Fruit fly (Drosophila melanogaster): ENCODE results near the gene hook.

hook gene

DNA sequence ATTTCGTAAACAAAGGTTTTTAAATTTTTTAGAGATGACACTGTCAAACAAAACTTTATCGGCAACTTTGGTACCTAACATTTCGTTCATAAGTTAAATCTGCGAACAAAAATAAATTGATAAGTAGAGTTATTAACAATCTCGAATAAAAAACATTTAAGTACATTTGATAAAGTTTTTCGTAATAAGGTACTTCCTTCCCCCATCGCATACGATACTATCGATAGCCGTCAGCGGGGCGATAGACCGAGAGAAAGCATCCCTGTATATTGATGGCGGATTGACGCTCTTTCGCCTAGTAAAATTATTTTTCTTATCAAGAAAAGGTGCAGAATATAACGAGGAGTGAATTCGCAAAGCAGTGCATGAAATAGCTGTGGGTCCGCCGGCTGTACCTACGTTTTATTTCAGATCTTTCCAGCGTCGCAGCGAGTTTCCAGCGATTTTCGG lies 11.8 kb upstream of the hook start, which contains the start of the genes Ttc19 and Acn:
Ttc19 (minus strand) TSS at position 38 of the 450 bp plus-strand sequence.
Acn (plus strand) TSS at position 245 of the 450 bp plus-strand sequence.
- TF ChIP-seq noc (tag; optimal IDR thresholded peaks at IDR 0.05) = peak; percentile 86

DNA sequence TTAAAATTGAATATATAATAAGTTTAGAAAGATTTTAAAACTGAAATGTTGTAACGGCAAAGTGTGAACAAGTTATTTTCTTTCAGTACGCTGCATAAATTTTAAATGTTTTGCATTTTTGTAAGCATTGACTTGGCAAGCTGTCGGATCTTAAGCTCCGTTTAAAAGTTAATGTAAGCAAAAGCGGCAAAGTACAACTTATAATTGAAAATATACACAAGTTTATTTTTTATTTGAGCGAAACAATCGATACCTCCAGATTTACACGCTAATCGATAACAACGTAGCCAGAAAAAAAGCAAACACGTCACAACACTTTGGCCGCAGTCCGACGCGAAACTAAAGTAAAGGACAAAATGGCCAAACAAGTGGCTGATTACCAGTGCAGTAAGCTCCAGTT lies 8.3 kb upstream of the hook start, which contains the start of gene Catsup:
Catsup (plus strand) TSS at position 273 of the 400 bp plus-strand sequence.
- TF ChIP-seq noc (tag; optimal IDR thresholded peaks at IDR 0.05) = no peak

dm6 chr2L:19037455-19037854 lies 4.2 kb upstream of the hook start:
- TF ChIP-seq noc (tag; optimal IDR thresholded peaks at IDR 0.05) = no peak

DNA sequence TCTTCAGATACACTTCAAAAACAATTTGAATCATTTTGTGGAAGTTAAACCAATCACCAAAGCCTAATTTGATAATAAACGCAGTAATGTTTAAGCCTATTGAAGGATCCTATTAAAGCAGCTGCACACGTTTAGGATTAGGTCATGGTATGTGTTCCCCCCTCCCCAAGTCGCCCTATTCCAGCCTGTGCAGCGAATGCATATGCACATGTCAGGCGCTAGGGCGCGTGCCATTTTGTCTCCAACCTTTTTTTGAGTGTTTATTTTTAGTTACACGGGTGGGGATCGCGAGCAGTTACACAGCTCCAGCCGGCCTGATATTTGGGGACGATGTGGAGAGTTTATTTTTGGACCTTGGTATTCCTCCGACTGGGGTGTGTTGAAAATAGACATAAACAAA lies 3.7 kb upstream of the hook start:
- no peak for TF ChIP-seq noc (tag; optimal IDR thresholded peaks at IDR 0.05)

DNA sequence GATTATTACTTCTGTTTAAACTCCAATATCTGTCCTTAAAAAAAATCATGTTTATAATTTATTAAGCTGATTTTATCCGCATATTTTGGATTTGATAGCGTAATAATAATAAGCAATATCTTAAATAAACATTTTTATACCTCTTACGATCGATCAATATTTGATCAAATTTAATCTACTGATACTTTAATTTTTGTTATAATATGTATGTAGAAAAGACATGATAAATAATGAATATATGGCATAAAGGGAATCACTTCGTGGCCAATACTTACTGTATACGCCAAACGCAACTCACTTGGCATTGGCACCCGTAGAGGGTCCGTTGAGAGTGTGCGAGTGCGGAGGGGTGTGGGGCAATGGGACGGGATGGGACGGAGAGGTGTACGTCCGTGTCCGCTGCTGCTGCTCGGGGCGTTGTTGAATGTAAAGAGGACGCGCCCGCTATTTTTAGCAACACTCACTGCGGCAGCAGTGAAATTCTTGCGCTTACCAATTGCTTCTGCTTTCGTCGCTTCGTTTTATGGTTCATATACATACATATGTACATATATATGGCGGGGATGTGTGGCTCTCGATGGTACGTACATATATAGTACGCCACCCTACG lies 2.9 kb upstream of the hook start:
- TF ChIP-seq noc (tag; optimal IDR thresholded peaks at IDR 0.05) = peak; percentile 72

dm6 chr2L:19035013-19035412 lies 1.7 kb upstream of the hook start:
- no peak for TF ChIP-seq noc (tag; optimal IDR thresholded peaks at IDR 0.05)

DNA sequence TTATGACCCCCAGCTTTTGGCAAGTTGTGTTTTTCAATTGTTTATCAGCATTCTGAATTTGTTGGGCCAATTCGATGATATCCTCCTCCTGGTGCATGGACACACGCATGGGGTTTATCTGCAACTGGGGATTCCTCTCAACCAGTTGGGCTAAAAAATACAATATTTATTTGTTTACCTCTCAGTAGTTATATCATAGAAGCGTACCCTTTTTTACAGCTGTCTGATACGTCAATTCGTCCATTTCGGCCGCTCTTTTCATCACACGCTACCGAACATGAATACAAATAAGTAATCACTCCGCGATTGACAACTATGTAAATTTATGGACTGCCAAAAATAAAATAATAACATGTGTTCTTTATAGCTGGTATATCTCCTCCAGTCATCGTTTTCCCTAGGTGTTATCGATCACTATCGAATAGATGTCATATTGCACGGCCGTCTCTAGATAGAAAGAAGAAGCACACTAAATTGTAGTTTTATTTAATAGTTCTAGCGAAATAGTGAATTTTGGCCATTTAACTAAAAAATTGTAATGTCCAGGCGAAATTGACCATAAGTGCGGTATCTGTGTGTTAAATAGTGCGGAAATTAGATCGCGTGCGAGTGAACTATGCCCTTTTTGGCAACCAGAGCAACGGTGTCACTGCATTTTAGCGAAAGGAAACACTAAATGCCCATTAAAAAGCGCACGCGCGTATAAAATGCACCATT lies 1.1 kb upstream of the hook start, which contains the start of the genes mib2 and CG31800:
mib2 (plus strand) TSS at position 232 of the 717 bp plus-strand sequence.
CG31800 (minus strand) TSS at position 364 of the 717 bp plus-strand sequence.
- TF ChIP-seq noc (tag; optimal IDR thresholded peaks at IDR 0.05) = no peak

- no peak for TF ChIP-seq noc (tag; optimal IDR thresholded peaks at IDR 0.05)
These were observed 5.9 kb downstream of the hook start, which contains the start of gene Sidpn for dm6 chr2L:19027246-19027886. Sidpn (plus strand) TSS chr2L:19027710.

DNA sequence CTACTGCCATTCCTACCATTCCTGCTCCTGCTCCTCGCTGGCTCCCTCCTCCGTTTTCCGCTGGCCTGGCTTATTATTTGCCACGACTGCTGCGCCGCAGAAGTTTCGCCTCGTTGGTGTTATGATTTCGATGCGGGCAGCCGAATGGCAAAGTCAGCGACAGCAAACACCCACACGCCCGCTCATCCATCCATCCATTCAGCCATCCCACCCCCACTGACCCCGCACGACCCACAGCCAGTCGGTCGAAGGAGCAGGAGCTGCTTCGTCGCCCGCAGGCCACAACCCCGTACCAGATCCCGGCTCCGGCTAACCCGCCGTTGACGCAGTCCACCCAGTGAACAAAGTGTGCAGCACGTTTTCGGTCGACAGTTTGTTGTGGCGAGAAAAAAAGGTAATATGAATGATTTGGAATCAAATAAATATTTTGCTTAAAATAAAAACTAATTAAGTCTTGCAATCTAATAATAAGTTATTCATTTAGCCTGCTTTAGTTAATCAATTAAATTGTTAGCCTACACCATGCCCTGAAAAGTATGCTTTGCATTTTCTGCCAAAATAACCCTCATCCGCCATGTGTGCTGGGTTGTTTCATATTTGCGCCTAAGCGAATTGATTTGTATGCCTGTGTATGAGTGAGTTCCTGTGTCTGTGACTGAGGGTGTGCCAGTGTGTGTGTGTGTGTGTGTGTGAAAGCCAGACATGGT lies 6.7 kb downstream of the hook start:
- TF ChIP-seq noc (tag; optimal IDR thresholded peaks at IDR 0.05) = peak; percentile 45

dm6 chr2L:19024744-19025059 lies 8.6 kb downstream of the hook start:
- TF ChIP-seq noc (tag; optimal IDR thresholded peaks at IDR 0.05) = no peak

DNA sequence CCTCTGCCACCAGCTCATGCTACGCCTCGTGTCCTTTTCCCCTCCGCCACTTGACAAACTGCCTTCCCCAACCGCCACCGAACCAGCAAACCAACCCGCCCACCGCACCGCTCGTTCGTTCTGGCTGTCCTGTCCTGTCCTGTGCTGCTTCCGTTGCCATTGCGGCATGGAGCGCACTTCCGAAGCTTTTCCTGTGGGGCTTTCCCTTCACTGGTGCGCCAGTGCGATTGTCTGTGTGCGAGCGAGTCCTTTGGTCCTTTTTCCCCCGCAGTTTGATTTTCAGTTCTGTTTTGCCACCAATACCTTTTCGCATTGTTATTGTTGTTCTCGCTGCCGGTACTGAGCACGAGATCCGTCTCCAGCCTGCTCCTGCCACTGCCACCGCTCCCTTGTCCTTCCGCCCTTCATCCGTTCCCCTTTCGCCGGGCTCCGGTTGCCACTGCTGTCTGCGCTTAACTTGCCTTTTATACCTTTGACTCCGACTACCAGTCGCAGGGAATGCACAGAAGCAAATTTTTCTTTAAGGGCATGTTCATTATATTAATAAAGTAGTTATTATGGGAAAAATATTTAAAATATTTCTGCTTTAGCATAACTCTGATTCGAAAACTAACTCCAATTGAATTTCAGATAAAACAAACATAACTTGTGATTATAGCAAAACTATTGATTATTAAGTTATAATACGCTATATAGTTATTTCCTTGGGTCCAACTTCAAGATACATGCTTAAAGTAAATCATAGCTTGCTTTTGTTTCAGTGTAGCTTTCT lies 9.1 kb downstream of the hook start:
- peak; percentile 50 for TF ChIP-seq noc (tag; optimal IDR thresholded peaks at IDR 0.05)

- no peak for TF ChIP-seq noc (tag; optimal IDR thresholded peaks at IDR 0.05)
These were observed 11.1 kb downstream of the hook start, which contains the start of gene CG15172 for dm6 chr2L:19022221-19022516. CG15172 (plus strand) TSS chr2L:19022417.

DNA sequence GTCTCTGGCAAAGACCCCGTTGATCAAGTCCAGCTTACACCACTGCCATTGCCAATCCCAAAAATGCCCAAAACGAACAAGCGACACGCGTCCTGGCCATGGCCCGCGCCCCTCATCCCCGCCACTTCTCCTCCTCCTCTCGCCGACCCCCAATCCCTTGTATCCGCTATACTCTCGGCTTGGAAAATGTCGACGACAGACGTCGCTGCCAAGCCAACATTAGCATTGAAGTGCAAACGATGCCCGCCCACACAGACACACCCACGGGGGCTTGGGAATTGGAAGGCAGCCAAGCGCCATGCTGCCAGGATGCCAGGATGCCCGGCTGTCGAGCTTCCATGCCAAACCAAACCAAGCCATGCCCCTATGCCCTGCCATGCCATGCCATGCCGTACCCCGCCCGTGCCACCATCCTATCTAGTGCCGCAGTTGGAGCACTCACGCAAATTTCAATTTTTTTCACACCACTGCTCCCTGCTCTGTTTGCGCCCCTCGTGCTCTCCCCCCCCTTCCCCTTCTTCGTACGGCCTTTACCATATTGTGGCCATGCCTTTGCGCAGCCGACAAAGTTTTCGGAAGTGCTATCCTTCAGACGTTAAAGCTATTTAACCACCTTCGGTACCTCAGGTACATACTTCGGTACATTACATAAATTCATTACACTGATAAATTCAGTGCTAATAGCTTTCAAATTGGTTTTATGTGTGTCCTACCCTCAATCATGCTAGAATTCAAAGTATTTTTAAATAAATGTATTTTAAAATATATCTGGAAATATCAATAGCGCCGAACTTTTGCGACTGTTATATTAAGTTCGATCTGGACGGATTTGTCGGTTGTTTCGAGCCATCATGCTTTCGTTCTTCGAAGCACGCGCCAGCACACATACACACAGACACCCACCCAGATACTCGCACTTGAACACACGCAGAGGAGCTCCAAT lies 11.7 kb downstream of the hook start:
- peak; percentile 51 for TF ChIP-seq noc (tag; optimal IDR thresholded peaks at IDR 0.05)

DNA sequence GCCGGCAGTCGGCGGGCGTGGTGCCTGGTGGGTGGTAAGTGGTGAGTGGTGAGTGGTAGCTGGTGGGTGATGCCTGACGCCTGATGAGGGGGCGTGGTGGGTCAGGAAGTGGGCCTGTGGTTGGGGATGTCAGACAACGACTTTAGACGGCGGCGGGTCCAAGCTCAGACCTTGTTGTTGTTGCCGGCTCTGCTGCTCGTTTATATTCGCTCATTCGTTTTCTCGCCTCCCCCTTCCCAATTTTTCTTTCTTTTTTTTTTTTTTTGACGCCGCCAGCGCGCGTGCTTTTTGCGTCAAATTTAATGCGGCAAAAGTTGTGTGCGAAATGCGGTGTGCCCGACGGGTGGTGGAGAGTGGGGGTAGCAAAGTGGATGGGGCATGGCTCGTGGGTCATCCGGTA lies 13.7 kb downstream of the hook start:
- no peak for TF ChIP-seq noc (tag; optimal IDR thresholded peaks at IDR 0.05)

All from whole organism, larva.